Worm (Caenorhabditis elegans): ENCODE results near the gene cyn-7.

cyn-7 gene

DNA sequence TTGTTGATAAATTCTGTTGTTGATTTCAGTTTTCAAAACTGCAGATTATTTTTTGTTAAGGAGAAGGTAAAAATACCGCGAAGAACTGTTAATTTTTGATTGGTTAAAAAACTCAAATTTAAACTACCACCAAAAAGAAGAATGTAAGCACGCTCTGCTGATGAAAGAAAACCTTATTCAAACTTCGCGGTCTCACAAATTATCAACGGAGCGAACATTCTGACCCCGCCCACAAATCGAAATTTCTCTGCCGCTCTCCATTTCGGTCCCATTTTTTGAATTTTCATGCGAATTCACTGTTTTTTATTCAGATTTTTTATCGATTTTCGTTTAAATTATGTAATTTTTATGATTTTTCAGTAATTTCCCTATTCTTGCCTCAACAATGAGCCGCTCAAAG is 2.4 kb upstream of the cyn-7 start, which contains the start of gene cyn-3 (continued):
- no peak for TF ChIP-seq lsy-27 (tag; optimal IDR thresholded peaks at IDR 0.05; ENCODE audit: borderline replicate concordance, insufficient read depth)
- no peak for TF ChIP-seq nhr-27 (tag; optimal IDR thresholded peaks at IDR 0.05)
- TF ChIP-seq ztf-22 (GFP tag; optimal IDR thresholded peaks at IDR 0.05) = no peak
- peak; percentile 67 for TF ChIP-seq ceh-91 (GFP tag; IDR thresholded peaks at IDR 0.05)
- TF ChIP-seq madf-10 (tag; optimal IDR thresholded peaks at IDR 0.05) = no peak
- no peak for TF ChIP-seq mes-4 (tag; optimal IDR thresholded peaks at IDR 0.05)
- peak; percentile 41; the same call in 1 of the 2 replicates for TF ChIP-seq pbrm-1 (GFP tag; IDR thresholded peaks at IDR 0.05)
- no peak for TF ChIP-seq athp-1 (tag; optimal IDR thresholded peaks at IDR 0.05)
- no peak; the same call in 1 of the 2 replicates for TF ChIP-seq C06A6.2 (GFP tag; conservative IDR thresholded peaks at IDR 0.05)
- no peak for TF ChIP-seq ztf-28 (GFP tag; IDR thresholded peaks at IDR 0.05)
- TF ChIP-seq Y56A3A.18 (GFP tag; IDR thresholded peaks at IDR 0.05) = no peak
- no peak for TF ChIP-seq Y95B8A.8 (GFP tag; IDR thresholded peaks at IDR 0.05)
- TF ChIP-seq efl-1 (GFP tag; optimal IDR thresholded peaks at IDR 0.05) = peak; percentile 90
- no peak for TF ChIP-seq ceh-40 (GFP tag; IDR thresholded peaks at IDR 0.05)
- TF ChIP-seq K11D2.4 (GFP tag; IDR thresholded peaks at IDR 0.05) = no peak; the same call in 1 of the 2 replicates
- TF ChIP-seq sea-2 (GFP tag; IDR thresholded peaks at IDR 0.05) = no peak
- TF ChIP-seq mxl-1 (tag; optimal IDR thresholded peaks at IDR 0.05) = no peak
- TF ChIP-seq F22D6.2 (tag; optimal IDR thresholded peaks at IDR 0.05) = no peak
- TF ChIP-seq lsl-1 (GFP tag; optimal IDR thresholded peaks at IDR 0.05) = peak; percentile 44
- TF ChIP-seq ztf-6 (GFP tag; IDR thresholded peaks at IDR 0.05) = no peak; the same call in 1 of the 2 replicates
- peak; percentile 88 for TF ChIP-seq hsf-1 (GFP tag; IDR thresholded peaks at IDR 0.05)
- peak; percentile 64 to 96 (median 65) for TF ChIP-seq lin-35 (GFP tag; optimal IDR thresholded peaks at IDR 0.05)
- no peak for TF ChIP-seq nhr-179 (tag; optimal IDR thresholded peaks at IDR 0.05)
- TF ChIP-seq ztf-26 (tag; optimal IDR thresholded peaks at IDR 0.05) = peak; percentile 50
- TF ChIP-seq unc-130 (GFP tag; optimal IDR thresholded peaks at IDR 0.05) = no peak
- TF ChIP-seq ccch-3 (GFP tag; optimal IDR thresholded peaks at IDR 0.05) = no peak
- peak; percentile 46 for TF ChIP-seq tlf-1 (GFP tag; optimal IDR thresholded peaks at IDR 0.05)
- TF ChIP-seq F57C9.4 (tag; optimal IDR thresholded peaks at IDR 0.05) = no peak
- peak; percentile 75 for TF ChIP-seq dox-1 (GFP tag; IDR thresholded peaks at IDR 0.05)
- peak; percentile 98 for TF ChIP-seq mcd-1 (GFP tag; IDR thresholded peaks at IDR 0.05)
- TF ChIP-seq F55B11.4 (tag; optimal IDR thresholded peaks at IDR 0.05; ENCODE audit: borderline replicate concordance, insufficient read depth) = no peak
- no peak for TF ChIP-seq nhr-120 (GFP tag; IDR thresholded peaks at IDR 0.05)
- peak; percentile 71; the same call in 1 of the 2 replicates for TF ChIP-seq ekl-4 (GFP tag; IDR thresholded peaks at IDR 0.05)
- TF ChIP-seq Y67H2A.10 (GFP tag; conservative IDR thresholded peaks at IDR 0.05) = no peak
- no peak for TF ChIP-seq fkh-3 (tag; optimal IDR thresholded peaks at IDR 0.05)
- TF ChIP-seq nfya-1 (tag; optimal IDR thresholded peaks at IDR 0.05; ENCODE audit: borderline replicate concordance, insufficient read depth) = no peak
- TF ChIP-seq ztf-25 (GFP tag; IDR thresholded peaks at IDR 0.05) = no peak
- no peak for TF ChIP-seq F57A8.1 (GFP tag; optimal IDR thresholded peaks at IDR 0.05)
- TF ChIP-seq nhr-90 (tag; optimal IDR thresholded peaks at IDR 0.05) = no peak
- peak; percentile 46 for TF ChIP-seq snpc-1.1 (tag; optimal IDR thresholded peaks at IDR 0.05; ENCODE audit: insufficient read depth)
- TF ChIP-seq hmg-1.2 (GFP tag; IDR thresholded peaks at IDR 0.05) = peak; percentile 54
- TF ChIP-seq egl-44 (GFP tag; IDR thresholded peaks at IDR 0.05) = no peak
- TF ChIP-seq nfya-2 (GFP tag; IDR thresholded peaks at IDR 0.05) = no peak
- TF ChIP-seq hlh-26 (GFP tag; conservative IDR thresholded peaks at IDR 0.05) = no peak
- no peak for TF ChIP-seq somi-1 (GFP tag; optimal IDR thresholded peaks at IDR 0.05)
- no peak for TF ChIP-seq F39B2.1 (GFP tag; IDR thresholded peaks at IDR 0.05)
- TF ChIP-seq xnd-1 (tag; optimal IDR thresholded peaks at IDR 0.05) = peak; percentile 30
- TF ChIP-seq T26A5.8 (tag; optimal IDR thresholded peaks at IDR 0.05) = no peak
- no peak for TF ChIP-seq B0035.1 (tag; optimal IDR thresholded peaks at IDR 0.05)

Measured in whole organism, young adult.